ENCODE assay signal across 1 worm cellular context in the genomic region with DNA sequence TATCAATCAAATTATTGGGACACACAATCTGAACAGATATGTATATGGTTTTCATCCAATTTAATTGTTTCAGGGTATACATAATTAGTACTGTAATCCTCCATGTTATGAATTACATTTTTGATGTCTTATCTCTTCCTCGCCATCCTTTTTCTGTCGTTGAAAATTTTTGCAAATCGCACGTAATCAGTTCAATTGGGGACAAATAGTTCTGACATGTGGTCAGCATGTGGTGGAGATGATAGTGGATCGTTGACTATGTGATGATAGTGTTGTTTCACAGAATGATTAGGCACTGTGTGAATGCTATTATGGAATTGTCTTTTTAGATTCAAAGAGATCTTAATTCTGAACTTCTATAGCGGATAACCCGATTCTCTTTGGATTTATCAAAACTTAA.
TF ChIP-seq lines count a peak whose summit lies in the region.

No protein-coding gene starts in this region.

TF ChIP-seq in whole organism, L1 larva, 84 proteins besides CTCF, POLR2A, EP300 and RAD21 (continued from another document):
- TF ChIP-seq swsn-7 (tag; optimal IDR thresholded peaks at IDR 0.05; lab: Kevin White, UChicago): no peak
- no peak for TF ChIP-seq efl-1 (optimal IDR thresholded peaks at IDR 0.05; lab: Kevin White, UChicago)
- peak in 1 of 2 experiments; percentile 33 for TF ChIP-seq efl-1 (GFP tag; optimal IDR thresholded peaks at IDR 0.05 in 1 of 2; lab: Kevin White, UChicago)
- TF ChIP-seq alr-1 (tag; optimal IDR thresholded peaks at IDR 0.05; lab: Kevin White, UChicago; ENCODE audit: borderline replicate concordance): no peak
